Worm (Caenorhabditis elegans) whole organism, L2 larva: ENCODE data around the gene gmeb-1.

Source experiments
- Y55F3AM.14 ChIP-seq: fragments of 200-800 bp; sonication (Bioruptor generic); optimal IDR thresholded peaks from 2 replicates; lab custom pipeline; 2018; ENCODE audit warnings: mild to moderate bottlenecking, missing genetic modification characterization, missing compliant biosample characterization
- alr-1 ChIP-seq: fragments of 150-350 bp; optimal IDR thresholded peaks from 2 replicates; lab custom pipeline; 2014; ENCODE audit warnings: missing biosample characterization, missing genetic modification characterization
- aly-2 ChIP-seq: fragments of 150-350 bp; optimal IDR thresholded peaks from 2 replicates; lab custom pipeline; 2014; ENCODE audit warnings: missing biosample characterization, missing genetic modification characterization
- ama-1 ChIP-seq: fragments of 150-350 bp; optimal IDR thresholded peaks from 2 replicates; lab custom pipeline; 2018; ENCODE audit warnings: inconsistent platforms
- blmp-1 ChIP-seq: sonication (generic microtip); optimal IDR thresholded peaks from 2 replicates; lab custom pipeline; 2017; ENCODE audit warnings: missing genetic modification characterization, mild to moderate bottlenecking, missing compliant biosample characterization, antibody characterized with exemption, moderate library complexity; ENCODE audit not compliant: insufficient read depth
- ceh-16 ChIP-seq: fragments of 150-350 bp; optimal IDR thresholded peaks from 2 replicates; lab custom pipeline; 2014; ENCODE audit warnings: missing biosample characterization, missing genetic modification characterization
- ceh-82 ChIP-seq: fragments of 150-350 bp; optimal IDR thresholded peaks from 2 replicates; lab custom pipeline; 2014; ENCODE audit warnings: missing biosample characterization, missing genetic modification characterization
- crh-2 ChIP-seq: sonication (generic microtip); optimal IDR thresholded peaks from 2 replicates; lab custom pipeline; 2017; ENCODE audit warnings: missing biosample characterization, missing genetic modification characterization
- dmd-4 ChIP-seq: sonication (generic microtip); optimal IDR thresholded peaks from 2 replicates; lab custom pipeline; 2017; ENCODE audit warnings: missing biosample characterization, missing genetic modification characterization
- egl-27 ChIP-seq: sonication (generic microtip); optimal IDR thresholded peaks from 3 replicates; lab custom pipeline; 2017; ENCODE audit warnings: missing biosample characterization, missing genetic modification reagents, missing genetic modification characterization
- elt-1 ChIP-seq: fragments of 150-350 bp; optimal IDR thresholded peaks from 2 replicates; lab custom pipeline; 2014; ENCODE audit warnings: missing biosample characterization, missing genetic modification characterization
- gmeb-1 ChIP-seq: fragments of 150-350 bp; optimal IDR thresholded peaks from 2 replicates; lab custom pipeline; 2014; ENCODE audit warnings: missing biosample characterization, missing genetic modification characterization
- lin-11 ChIP-seq: fragments of 150-350 bp; sonication (generic microtip); optimal IDR thresholded peaks from 2 replicates; lab custom pipeline; 2014; ENCODE audit warnings: missing biosample characterization, missing genetic modification characterization, inconsistent platforms, mixed read lengths
- lin-13 ChIP-seq: fragments of 150-350 bp; optimal IDR thresholded peaks from 2 replicates; lab custom pipeline; 2014; ENCODE audit warnings: missing biosample characterization, missing genetic modification reagents, missing genetic modification characterization
- lin-39 ChIP-seq: fragments of 150-350 bp; optimal IDR thresholded peaks from 2 replicates; lab custom pipeline; 2014; ENCODE audit warnings: missing biosample characterization, missing genetic modification reagents, missing genetic modification characterization
- lsy-2 ChIP-seq, 2 experiments: fragments of 150-350 bp in 1 of 2; sonication (generic microtip) in 1 of 2; optimal IDR thresholded peaks; 2 replicates each; lab custom pipeline; 2014 to 2017; ENCODE audit warnings: missing biosample characterization in 2 of 2, missing genetic modification characterization in 2 of 2
- mab-5 ChIP-seq: fragments of 150-350 bp; optimal IDR thresholded peaks from 2 replicates; lab custom pipeline; 2014; ENCODE audit warnings: missing biosample characterization, missing genetic modification characterization
- nhr-10 ChIP-seq: sonication (generic microtip); optimal IDR thresholded peaks from 2 replicates; lab custom pipeline; 2017; ENCODE audit warnings: missing biosample characterization, missing genetic modification characterization
- nhr-11 ChIP-seq: fragments of 150-350 bp; optimal IDR thresholded peaks from 2 replicates; lab custom pipeline; 2014; ENCODE audit warnings: missing biosample characterization, missing genetic modification characterization
- nhr-21 ChIP-seq: fragments of 150-350 bp; optimal IDR thresholded peaks from 2 replicates; lab custom pipeline; 2014; ENCODE audit warnings: missing biosample characterization, missing genetic modification characterization
- nhr-237 ChIP-seq: fragments of 150-350 bp; optimal IDR thresholded peaks from 2 replicates; lab custom pipeline; 2014; ENCODE audit warnings: missing biosample characterization, missing genetic modification characterization
- nhr-25 ChIP-seq: fragments of 150-350 bp; sonication (generic microtip); optimal IDR thresholded peaks from 3 replicates; lab custom pipeline; 2014; ENCODE audit warnings: missing biosample characterization, missing genetic modification characterization
- nhr-6 ChIP-seq: fragments of 150-350 bp; optimal IDR thresholded peaks from 2 replicates; lab custom pipeline; 2014; ENCODE audit warnings: missing biosample characterization, missing genetic modification characterization
- nhr-77 ChIP-seq: fragments of 150-350 bp; optimal IDR thresholded peaks from 2 replicates; lab custom pipeline; 2014; ENCODE audit warnings: missing biosample characterization, missing genetic modification characterization
- sem-4 ChIP-seq: fragments of 150-350 bp; optimal IDR thresholded peaks from 2 replicates; lab custom pipeline; 2014; ENCODE audit warnings: missing biosample characterization, missing genetic modification reagents, missing genetic modification characterization
- sma-9 ChIP-seq, 2 experiments: fragments of 150-350 bp in 1 of 2; sonication (generic microtip) in 1 of 2; optimal IDR thresholded peaks; 2 replicates each; lab custom pipeline; 2014 to 2016; ENCODE audit warnings: missing genetic modification characterization in 2 of 2, mild to moderate bottlenecking in 1 of 2, missing biosample characterization in 1 of 2, missing compliant biosample characterization in 1 of 2, missing genetic modification reagents in 1 of 2, moderate library complexity in 1 of 2
- snpc-4 ChIP-seq: fragments of 150-350 bp; optimal IDR thresholded peaks from 2 replicates; lab custom pipeline; 2014; ENCODE audit warnings: missing biosample characterization, missing genetic modification characterization
- unc-55 ChIP-seq: fragments of 150-350 bp; sonication (generic microtip); optimal IDR thresholded peaks from 3 replicates; lab custom pipeline; 2014; ENCODE audit warnings: missing biosample characterization, missing genetic modification reagents, missing genetic modification characterization
- unc-62 ChIP-seq: fragments of 150-350 bp; optimal IDR thresholded peaks from 2 replicates; lab custom pipeline; 2014; ENCODE audit warnings: missing biosample characterization, missing genetic modification reagents, missing genetic modification characterization
- zag-1 ChIP-seq: fragments of 150-350 bp; optimal IDR thresholded peaks from 2 replicates; lab custom pipeline; 2014; ENCODE audit warnings: missing biosample characterization, missing genetic modification characterization
- ztf-11 ChIP-seq: sonication (generic microtip); optimal IDR thresholded peaks from 2 replicates; lab custom pipeline; 2017; ENCODE audit warnings: missing biosample characterization, missing genetic modification characterization
- ztf-4 ChIP-seq: fragments of 150-350 bp; optimal IDR thresholded peaks from 2 replicates; lab custom pipeline; 2014; ENCODE audit warnings: missing biosample characterization, missing genetic modification characterization

gmeb-1 gene

ce11 chrII:19238-19637, at the start of gene gmeb-1:
Gene gmeb-1 (plus strand): TSS chrII:19538.
- TF ChIP-seq mab-5 (tag; lab: Kevin White, UChicago) (no peak), zag-1 (tag; lab: Kevin White, UChicago) (no peak), sem-4 (tag; lab: Kevin White, UChicago) (no peak), ztf-11 (tag; lab: Kevin White, UChicago) (no peak), lsy-2 (tag; optimal IDR thresholded peaks at IDR 0.05; lab: Kevin White, UChicago) (no peak), lin-13 (GFP tag; lab: Kevin White, UChicago) (no peak), egl-27 (tag; lab: Kevin White, UChicago) (no peak), nhr-237 (tag; lab: Kevin White, UChicago) (no peak), nhr-21 (tag; lab: Kevin White, UChicago) (no peak), nhr-77 (tag; lab: Kevin White, UChicago) (no peak), crh-2 (no peak), nhr-10 (tag; lab: Kevin White, UChicago) (no peak), blmp-1 (tag; lab: Kevin White, UChicago) (no peak), ceh-16 (tag; lab: Kevin White, UChicago) (no peak), dmd-4 (tag; lab: Kevin White, UChicago) (no peak), aly-2 (tag; lab: Kevin White, UChicago) (no peak), sma-9 (GFP tag; optimal IDR thresholded peaks at IDR 0.05; lab: Kevin White, UChicago) (no peak), sma-9 (tag; optimal IDR thresholded peaks at IDR 0.05; lab: Kevin White, UChicago) (no peak), alr-1 (tag; lab: Kevin White, UChicago) (no peak)

- TF ChIP-seq snpc-4 (tag; lab: Kevin White, UChicago): no peak
- TF ChIP-seq nhr-25 (tag; lab: Kevin White, UChicago): peak; percentile 13
- TF ChIP-seq elt-1 (tag; lab: Kevin White, UChicago): no peak
- peak; percentile 89 for TF ChIP-seq nhr-6 (tag; lab: Kevin White, UChicago)
- no peak for TF ChIP-seq ama-1
Measured at ce11 chrII:586-985, 18.8 kb upstream of the gmeb-1 start.

- TF ChIP-seq nhr-6 (tag; lab: Kevin White, UChicago) (peak; percentile 95), unc-55 (GFP tag; lab: Kevin White, UChicago) (peak; percentile 43), unc-62 (GFP tag; lab: Kevin White, UChicago) (no peak)
Measured at ce11 chrII:1334-1898, 17.9 kb upstream of the gmeb-1 start, which contains the start of gene 2L52.1. Gene 2L52.1 (plus strand): TSS chrII:1848.

ce11 chrII:4793-5192, 14.5 kb upstream of the gmeb-1 start:
- no peak for TF ChIP-seq gmeb-1 (tag; lab: Kevin White, UChicago)
- no peak for TF ChIP-seq ceh-82
- TF ChIP-seq ztf-4 (tag; lab: Kevin White, UChicago): no peak
- no peak for TF ChIP-seq nhr-10 (tag; lab: Kevin White, UChicago)
- no peak for TF ChIP-seq alr-1 (tag; lab: Kevin White, UChicago)
- TF ChIP-seq zag-1 (tag; lab: Kevin White, UChicago): no peak
- TF ChIP-seq snpc-4 (tag; lab: Kevin White, UChicago): no peak
- no peak for TF ChIP-seq lin-39 (tag; lab: Kevin White, UChicago)
- no peak for TF ChIP-seq nhr-25 (tag; lab: Kevin White, UChicago)
- no peak for TF ChIP-seq lin-11 (tag; lab: Kevin White, UChicago)
- no peak for TF ChIP-seq crh-2
- no peak for TF ChIP-seq nhr-237 (tag; lab: Kevin White, UChicago)
- no peak for TF ChIP-seq nhr-11 (tag; lab: Kevin White, UChicago)
- TF ChIP-seq, all 48 proteins: peak for 0

- TF ChIP-seq nhr-6 (tag; lab: Kevin White, UChicago) (peak; percentile 87), Y55F3AM.14 (GFP tag; lab: Kevin White, UChicago) (no peak)
Measured at ce11 chrII:6349-6748, 13.0 kb upstream of the gmeb-1 start, which contains the start of gene osta-1. Gene osta-1 (plus strand): TSS chrII:6657.
